Fruit fly (Drosophila melanogaster) whole organism, embryonic: ENCODE results near the gene Arc42.

Experiments
- Adf1 ChIP-seq: fragments of 200-800 bp; sonication (Bioruptor generic); IDR thresholded peaks from 2 replicates; pipeline ENCODE4 v1.3.6; 2022; ENCODE audit warnings: missing biosample characterization, missing genetic modification characterization
- Aef1 ChIP-seq: fragments of 200-800 bp; sonication (Bioruptor generic); IDR thresholded peaks from 3 replicates; pipeline ENCODE4 v1.3.6; 2022; ENCODE audit warnings: missing biosample characterization, missing genetic modification characterization
- Atf-2 ChIP-seq: fragments of 200-800 bp; sonication (Bioruptor generic); optimal IDR thresholded peaks from 2 replicates; lab custom pipeline; 2016; ENCODE audit warnings: missing biosample characterization, missing genetic modification characterization
- CG10321 ChIP-seq: fragments of 200-800 bp; sonication (Bioruptor generic); IDR thresholded peaks from 2 replicates; pipeline ENCODE4 v1.3.6; 2022; ENCODE audit warnings: missing biosample characterization, missing genetic modification characterization
- CG11085 ChIP-seq: fragments of 200-800 bp; sonication (Bioruptor generic); IDR thresholded peaks from 2 replicates; pipeline ENCODE4 v1.3.6; 2022; ENCODE audit warnings: missing biosample characterization, missing genetic modification characterization
- CG11504 ChIP-seq: fragments of 200-800 bp; sonication (Bioruptor generic); optimal IDR thresholded peaks from 3 replicates; lab custom pipeline; 2019; ENCODE audit warnings: missing biosample characterization, mild to moderate bottlenecking, missing genetic modification characterization, moderate library complexity
- CG12236 ChIP-seq: fragments of 200-800 bp; sonication (Bioruptor generic); optimal IDR thresholded peaks from 2 replicates; lab custom pipeline; 2016; ENCODE audit warnings: missing biosample characterization, missing genetic modification characterization
- CG12391 ChIP-seq: fragments of 200-800 bp; sonication (Bioruptor generic); optimal IDR thresholded peaks from 3 replicates; lab custom pipeline; 2018; ENCODE audit warnings: missing biosample characterization, mild to moderate bottlenecking, missing genetic modification characterization, moderate library complexity
- CG15479 ChIP-seq: fragments of 200-800 bp; sonication (Bioruptor generic); optimal IDR thresholded peaks from 3 replicates; lab custom pipeline; 2019; ENCODE audit warnings: missing biosample characterization, mild to moderate bottlenecking, missing genetic modification characterization, moderate library complexity
- CG17359 ChIP-seq: fragments of 200-800 bp; sonication (Bioruptor generic); optimal IDR thresholded peaks from 3 replicates; lab custom pipeline; 2018; ENCODE audit warnings: missing biosample characterization, mild to moderate bottlenecking, missing genetic modification characterization, moderate library complexity
- CG1792 ChIP-seq: fragments of 200-800 bp; sonication (Bioruptor generic); optimal IDR thresholded peaks from 2 replicates; lab custom pipeline; 2016; ENCODE audit warnings: missing biosample characterization, missing genetic modification characterization
- CG31441 ChIP-seq: fragments of 200-800 bp; sonication (Bioruptor generic); IDR thresholded peaks from 2 replicates; pipeline ENCODE4 v1.3.6; 2022; ENCODE audit warnings: missing biosample characterization, missing genetic modification characterization
- CG4424 ChIP-seq: fragments of 200-800 bp; sonication (Bioruptor generic); optimal IDR thresholded peaks from 3 replicates; lab custom pipeline; 2016; ENCODE audit warnings: missing biosample characterization, missing genetic modification characterization
- CG4617 ChIP-seq: fragments of 200-800 bp; sonication (Bioruptor generic); optimal IDR thresholded peaks from 3 replicates; lab custom pipeline; 2016; ENCODE audit warnings: missing biosample characterization, missing genetic modification characterization, borderline replicate concordance
- CG6813 ChIP-seq: fragments of 200-800 bp; sonication (Bioruptor generic); optimal IDR thresholded peaks from 2 replicates; lab custom pipeline; 2017; ENCODE audit warnings: missing biosample characterization, missing genetic modification characterization, mild to moderate bottlenecking, moderate library complexity, missing genetic modification reagents
- CG7271 ChIP-seq: fragments of 200-800 bp; sonication (Bioruptor generic); optimal IDR thresholded peaks from 2 replicates; lab custom pipeline; 2018; ENCODE audit warnings: missing biosample characterization, mild to moderate bottlenecking, missing genetic modification characterization, moderate library complexity
- CG7372 ChIP-seq: fragments of 200-800 bp; sonication (Bioruptor generic); IDR thresholded peaks from 2 replicates; pipeline ENCODE4 v1.3.6; 2022; ENCODE audit warnings: missing biosample characterization, missing genetic modification characterization
- CG8089 ChIP-seq: fragments of 200-800 bp; sonication (Bioruptor generic); optimal IDR thresholded peaks from 3 replicates; lab custom pipeline; 2016; ENCODE audit warnings: missing biosample characterization, missing genetic modification characterization
- CG8478 ChIP-seq: fragments of >200 bp; optimal IDR thresholded peaks from 2 replicates; lab custom pipeline; 2018
- CG8765 ChIP-seq: fragments of 200-800 bp; sonication (Bioruptor generic); IDR thresholded peaks from 2 replicates; pipeline ENCODE4 v1.3.6; 2022; ENCODE audit warnings: missing biosample characterization, missing genetic modification characterization
- CG8944 ChIP-seq: fragments of 200-800 bp; sonication (Bioruptor generic); optimal IDR thresholded peaks from 3 replicates; lab custom pipeline; 2016; ENCODE audit warnings: missing biosample characterization, missing genetic modification characterization
- CG9876 ChIP-seq: fragments of 200-800 bp; sonication (Bioruptor generic); optimal IDR thresholded peaks from 2 replicates; lab custom pipeline; 2016; ENCODE audit warnings: missing biosample characterization, missing genetic modification characterization
- CHES-1-like ChIP-seq: fragments of 200-800 bp; sonication (Bioruptor generic); optimal IDR thresholded peaks from 2 replicates; lab custom pipeline; 2016; ENCODE audit warnings: missing biosample characterization, missing genetic modification characterization
- Camta ChIP-seq: fragments of 200-800 bp; sonication (Bioruptor generic); optimal IDR thresholded peaks from 2 replicates; lab custom pipeline; 2016; ENCODE audit warnings: missing biosample characterization, missing genetic modification characterization
- Dip2 ChIP-seq: fragments of 200-800 bp; sonication (Bioruptor generic); IDR thresholded peaks from 2 replicates; pipeline ENCODE4 v1.3.6; 2022; ENCODE audit warnings: missing biosample characterization, missing genetic modification characterization
- Eip74EF ChIP-seq, 2 experiments: fragments of 200-800 bp in 1 of 2; fragments of >200 bp in 1 of 2; sonication (Bioruptor generic) in 1 of 2; optimal IDR thresholded peaks; 2 replicates each; lab custom pipeline; 2017 to 2019; ENCODE audit warnings: missing biosample characterization in 2 of 2, missing genetic modification characterization in 2 of 2, mild to moderate bottlenecking in 1 of 2, moderate library complexity in 1 of 2
- Ets65A ChIP-seq: fragments of 200-800 bp; sonication (Bioruptor generic); peaks from one replicate; lab custom pipeline; 2016; ENCODE audit warnings: missing biosample characterization, missing genetic modification characterization
- Mes4 ChIP-seq: fragments of 200-800 bp; sonication (Bioruptor generic); optimal IDR thresholded peaks from 2 replicates; lab custom pipeline; 2016; ENCODE audit warnings: missing biosample characterization, missing genetic modification characterization
- NC2α ChIP-seq: fragments of 200-800 bp; sonication (Bioruptor generic); optimal IDR thresholded peaks from 2 replicates; lab custom pipeline; 2016; ENCODE audit warnings: missing biosample characterization, missing genetic modification characterization
- Nf-YC ChIP-seq: fragments of 200-800 bp; optimal IDR thresholded peaks from 3 replicates; lab custom pipeline; 2019; ENCODE audit warnings: missing biosample characterization, mild to moderate bottlenecking, missing genetic modification characterization, moderate library complexity
- Taf1 ChIP-seq: fragments of 200-800 bp; sonication (Bioruptor generic); IDR thresholded peaks from 2 replicates; pipeline ENCODE4 v1.3.6; 2022; ENCODE audit warnings: missing biosample characterization, missing genetic modification characterization
- abd-A ChIP-seq: fragments of 200-800 bp; sonication (Bioruptor generic); optimal IDR thresholded peaks from 3 replicates; lab custom pipeline; 2019; ENCODE audit warnings: missing biosample characterization, mild to moderate bottlenecking, missing genetic modification characterization, moderate library complexity
- amos ChIP-seq: fragments of 200-800 bp; sonication (Bioruptor generic); IDR thresholded peaks from 2 replicates; pipeline ENCODE4 v1.3.6; 2022; ENCODE audit warnings: missing biosample characterization, missing genetic modification characterization; ENCODE audit not compliant: partially characterized antibody
- bowl ChIP-seq: fragments of 200-800 bp; sonication (Bioruptor generic); IDR thresholded peaks from 2 replicates; pipeline ENCODE4 v1.3.6; 2022; ENCODE audit warnings: missing biosample characterization, missing genetic modification characterization
- btn ChIP-seq: fragments of 200-800 bp; sonication (Bioruptor generic); optimal IDR thresholded peaks from 2 replicates; lab custom pipeline; 2016; ENCODE audit warnings: missing biosample characterization, missing genetic modification characterization
- caup ChIP-seq: fragments of 200-800 bp; sonication (Bioruptor generic); optimal IDR thresholded peaks from 3 replicates; lab custom pipeline; 2017; ENCODE audit warnings: missing biosample characterization, mild to moderate bottlenecking, missing genetic modification characterization, moderate library complexity; ENCODE audit not compliant: severe bottlenecking
- da ChIP-seq: fragments of 200-800 bp; sonication (Bioruptor generic); optimal IDR thresholded peaks from 2 replicates; lab custom pipeline; 2016; ENCODE audit warnings: missing biosample characterization, missing genetic modification characterization
- dan ChIP-seq: fragments of 200-800 bp; sonication (Bioruptor generic); IDR thresholded peaks from 2 replicates; pipeline ENCODE4 v1.3.6; 2022; ENCODE audit warnings: missing biosample characterization, missing genetic modification characterization
- dati ChIP-seq: fragments of 200-800 bp; sonication (Bioruptor generic); IDR thresholded peaks from 2 replicates; pipeline ENCODE4 v1.3.6; 2022; ENCODE audit warnings: missing biosample characterization, missing genetic modification characterization
- fd3F ChIP-seq: fragments of 200-800 bp; sonication (Bioruptor generic); optimal IDR thresholded peaks from 2 replicates; lab custom pipeline; 2018; ENCODE audit warnings: missing biosample characterization, mild to moderate bottlenecking, missing genetic modification characterization, moderate library complexity
- fru ChIP-seq: fragments of >200 bp; optimal IDR thresholded peaks from 2 replicates; lab custom pipeline; 2017
- gce ChIP-seq: fragments of 200-800 bp; sonication (Bioruptor generic); IDR thresholded peaks from 3 replicates; pipeline ENCODE4 v1.3.6; 2022; ENCODE audit warnings: missing biosample characterization, missing genetic modification characterization
- her ChIP-seq: fragments of 200-800 bp; sonication (Bioruptor generic); optimal IDR thresholded peaks from 2 replicates; lab custom pipeline; 2016; ENCODE audit warnings: missing biosample characterization, missing genetic modification characterization
- klu ChIP-seq: fragments of 200-800 bp; sonication (Bioruptor generic); IDR thresholded peaks from 2 replicates; pipeline ENCODE4 v1.3.6; 2022; ENCODE audit warnings: missing biosample characterization, missing genetic modification characterization
- lola ChIP-seq, 3 experiments: fragments of >200 bp in 2 of 3; fragments of 200-800 bp in 1 of 3; sonication (Bioruptor generic) in 1 of 3; optimal IDR thresholded peaks; 2 replicates each; lab custom pipeline; 2017 to 2019; ENCODE audit warnings: missing biosample characterization in 3 of 3, missing genetic modification characterization in 3 of 3, mild to moderate bottlenecking in 1 of 3, moderate library complexity in 1 of 3
- mld ChIP-seq: fragments of 200-800 bp; sonication (Bioruptor generic); IDR thresholded peaks from 3 replicates; pipeline ENCODE4 v1.3.6; 2022; ENCODE audit warnings: missing biosample characterization, missing genetic modification characterization; ENCODE audit not compliant: partially characterized antibody
- nau ChIP-seq: fragments of 200-800 bp; sonication (Bioruptor generic); optimal IDR thresholded peaks from 3 replicates; lab custom pipeline; 2017; ENCODE audit warnings: missing biosample characterization, mild to moderate bottlenecking, missing genetic modification characterization, missing genetic modification reagents
- sc ChIP-seq, 3 experiments: fragments of >200 bp in 2 of 3; fragments of 200-800 bp in 1 of 3; sonication (Bioruptor generic) in 1 of 3; optimal IDR thresholded peaks; 2 replicates in 2 of 3; 3 replicates in 1 of 3; lab custom pipeline; 2017; ENCODE audit warnings: mild to moderate bottlenecking in 1 of 3, missing biosample characterization in 1 of 3, missing genetic modification characterization in 1 of 3, missing genetic modification reagents in 1 of 3
- sna ChIP-seq: fragments of 200-800 bp; sonication (Bioruptor generic); IDR thresholded peaks from 2 replicates; pipeline ENCODE4 v1.3.6; 2022; ENCODE audit warnings: missing biosample characterization, missing genetic modification characterization; ENCODE audit not compliant: partially characterized antibody
- zen2 ChIP-seq: fragments of 200-800 bp; sonication (Bioruptor generic); IDR thresholded peaks from 3 replicates; pipeline ENCODE4 v1.3.6; 2022; ENCODE audit warnings: missing biosample characterization, missing genetic modification characterization; ENCODE audit not compliant: partially characterized antibody

The Arc42 gene

DNA sequence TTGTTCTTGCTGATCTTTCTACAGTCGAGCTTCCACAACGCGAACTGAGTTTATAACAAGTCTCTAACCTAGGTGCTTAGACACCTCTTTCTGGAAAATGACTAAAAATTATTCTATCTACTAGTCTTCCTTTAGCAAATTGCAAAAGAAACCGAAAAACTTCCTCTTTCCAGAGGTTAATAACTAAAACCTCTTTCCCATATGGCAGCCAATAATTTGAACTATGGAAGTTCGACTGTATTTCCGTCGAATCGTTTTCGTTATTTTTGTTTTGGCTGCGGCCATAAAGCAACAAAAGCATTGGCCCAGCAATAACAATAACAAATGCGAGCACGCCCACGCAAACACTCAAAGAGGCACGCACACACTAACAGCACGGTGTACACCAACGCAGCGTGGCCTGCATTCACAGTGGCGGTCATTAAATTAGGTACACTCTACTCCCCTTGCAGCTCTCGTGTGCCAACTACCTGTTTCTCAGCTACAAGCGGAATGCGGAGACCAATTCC, 2.9 kb downstream of the Arc42 start (continued):
- peak; percentile 37 for TF ChIP-seq Camta (GFP tag; lab: Kevin White, UChicago)
- no peak for TF ChIP-seq nau (GFP tag; lab: Kevin White, UChicago)
- TF ChIP-seq Ets65A (GFP tag; lab: Kevin White, UChicago), result peak; percentile 88
- TF ChIP-seq Adf1 (GFP tag; lab: Robert Waterston, UW), result peak; percentile 35; the same call in 1 of the 2 replicates
- TF ChIP-seq Aef1 (GFP tag; lab: Robert Waterston, UW), result peak; percentile 63; the same call in 2 of the 3 replicates
- TF ChIP-seq NC2α (GFP tag; lab: Kevin White, UChicago), result no peak
- no peak for TF ChIP-seq da (GFP tag; lab: Kevin White, UChicago)
- TF ChIP-seq Eip74EF (GFP tag; optimal IDR thresholded peaks at IDR 0.05; lab: Kevin White, UChicago), result peak in 1 of 2 experiments; percentile 71
- peak; percentile 37 for TF ChIP-seq btn (GFP tag; lab: Kevin White, UChicago)
- peak; percentile 68 for TF ChIP-seq Nf-YC
- peak; percentile 46; the same call in 1 of the 3 replicates for TF ChIP-seq gce (GFP tag; lab: Robert Waterston, UW)
- TF ChIP-seq bowl (GFP tag; lab: Robert Waterston, UW), result no peak
- peak; percentile 56 for TF ChIP-seq CG6813 (GFP tag; lab: Kevin White, UChicago)
- TF ChIP-seq fd3F, result peak; percentile 46
- no peak for TF ChIP-seq sna (GFP tag; lab: Robert Waterston, UW)
- TF ChIP-seq lola (GFP tag; optimal IDR thresholded peaks at IDR 0.05; lab: Kevin White, UChicago), result no peak
- TF ChIP-seq Dip2, result no peak
- TF ChIP-seq abd-A (tag; lab: Kevin White, UChicago), result no peak
- no peak for TF ChIP-seq fru (lab: Kevin White, UChicago)
- TF ChIP-seq CG8944 (GFP tag; lab: Kevin White, UChicago), result peak; percentile 8
- peak; percentile 8 for TF ChIP-seq her (GFP tag; lab: Kevin White, UChicago)
- no peak for TF ChIP-seq dan (GFP tag; lab: Robert Waterston, UW)
- TF ChIP-seq sc (optimal IDR thresholded peaks at IDR 0.05; lab: Kevin White, UChicago), result no peak
- no peak for TF ChIP-seq sc (GFP tag; optimal IDR thresholded peaks at IDR 0.05; lab: Kevin White, UChicago)
- TF ChIP-seq caup (GFP tag; lab: Kevin White, UChicago), result peak; percentile 46
- no peak for TF ChIP-seq CG10321 (GFP tag; lab: Robert Waterston, UW)
- no peak for TF ChIP-seq zen2 (GFP tag; lab: Robert Waterston, UW)
- TF ChIP-seq CG7271, result no peak
- TF ChIP-seq CG12236 (GFP tag; lab: Kevin White, UChicago), result no peak
- peak; percentile 59 for TF ChIP-seq CG17359 (tag; lab: Kevin White, UChicago)
- no peak for TF ChIP-seq CG8478 (lab: Kevin White, UChicago)
- no peak for TF ChIP-seq CG1792
- TF ChIP-seq CG8089 (GFP tag; lab: Kevin White, UChicago), result no peak
- no peak for TF ChIP-seq CG11085 (GFP tag; lab: Robert Waterston, UW)
- no peak for TF ChIP-seq amos (GFP tag; lab: Robert Waterston, UW)
- TF ChIP-seq klu, result peak; percentile 22; the same call in 1 of the 2 replicates
- no peak for TF ChIP-seq CG15479 (GFP tag; lab: Kevin White, UChicago)
- peak; percentile 71 for TF ChIP-seq CG11504 (tag; lab: Kevin White, UChicago)
- peak; percentile 61 for TF ChIP-seq CHES-1-like
- TF ChIP-seq CG4424 (GFP tag; lab: Kevin White, UChicago), result peak; percentile 21
- TF ChIP-seq CG12391 (tag; lab: Kevin White, UChicago), result peak; percentile 64
- TF ChIP-seq CG7372 (GFP tag; lab: Robert Waterston, UW), result peak; percentile 55; the same call in 1 of the 2 replicates
- TF ChIP-seq Taf1 (GFP tag; lab: Robert Waterston, UW), result no peak
- peak; percentile 60 for TF ChIP-seq CG31441 (GFP tag; lab: Robert Waterston, UW)
- TF ChIP-seq CG9876 (GFP tag; lab: Kevin White, UChicago), result no peak
- 0 out of 2 replicates have a peak, but pooled peaks have one; percentile 3 for TF ChIP-seq dati (GFP tag; lab: Robert Waterston, UW)
- no peak for TF ChIP-seq CG8765
- TF ChIP-seq Mes4 (GFP tag; lab: Kevin White, UChicago), result no peak
- TF ChIP-seq Atf-2 (GFP tag; lab: Kevin White, UChicago), result no peak
- no peak for TF ChIP-seq mld
- TF ChIP-seq CG4617 (GFP tag; lab: Kevin White, UChicago), result no peak
